Fruit fly (Drosophila melanogaster) S2 (cell line): ENCODE results near the gene DPCoAC.

ENCODE experiments used
- CG8478 ChIP-seq: fragments of >200 bp; optimal IDR thresholded peaks from 2 replicates; lab custom pipeline; 2018
- CTCF ChIP-seq, 2 experiments: fragments of >200 bp; optimal IDR thresholded peaks; 2 replicates each; lab custom pipeline; 2018

- TF ChIP-seq CTCF (optimal IDR thresholded peaks at IDR 0.05; lab: Kevin White, UChicago): peak; percentile 58 to 66
- no peak for TF ChIP-seq CG8478 (lab: Kevin White, UChicago)
Observed at dm6 chr3R:20557415-20558105, at the start of gene DPCoAC, which contains the start of gene CG5180.
